Worm (Caenorhabditis elegans) whole organism, L4 larva: ENCODE data around the gene sri-46.

Experiments
- D1046.2 ChIP-seq: fragments of 200-800 bp; sonication (Bioruptor generic); IDR thresholded peaks from 2 replicates; pipeline ENCODE4 v1.3.6; 2022; ENCODE audit warnings: missing genetic modification characterization, missing compliant biosample characterization
- F26F4.8 ChIP-seq: fragments of 200-800 bp; sonication (Bioruptor generic); conservative IDR thresholded peaks from 2 replicates; pipeline ENCODE4 v1.3.6; 2022; ENCODE audit warnings: missing genetic modification characterization, missing compliant biosample characterization
- F44E2.7 ChIP-seq: fragments of 200-800 bp; sonication (Bioruptor generic); IDR thresholded peaks from 2 replicates; pipeline ENCODE4 v2.1.2; 2022; ENCODE audit warnings: missing genetic modification characterization, missing compliant biosample characterization
- T26A8.4 ChIP-seq: fragments of 200-800 bp; sonication (Bioruptor generic); IDR thresholded peaks from 2 replicates; pipeline ENCODE4 v1.3.6; 2022; ENCODE audit warnings: missing genetic modification characterization, missing compliant biosample characterization
- Y105C5A.15 ChIP-seq: fragments of 200-800 bp; sonication (Bioruptor generic); IDR thresholded peaks from 2 replicates; pipeline ENCODE4 v1.3.6; 2022; ENCODE audit warnings: missing genetic modification characterization, missing compliant biosample characterization
- Y48G9A.11 ChIP-seq: fragments of 200-800 bp; sonication (Bioruptor generic); IDR thresholded peaks from 2 replicates; pipeline ENCODE4 v1.3.6; 2022; ENCODE audit warnings: missing genetic modification reagents, missing genetic modification characterization, missing compliant biosample characterization
- Y75B8A.6 ChIP-seq: fragments of 200-800 bp; sonication (Bioruptor generic); IDR thresholded peaks from 2 replicates; pipeline ENCODE4 v1.3.6; 2022; ENCODE audit warnings: missing genetic modification reagents, missing genetic modification characterization, missing compliant biosample characterization
- arid-1 ChIP-seq: fragments of 200-800 bp; sonication (Bioruptor generic); conservative IDR thresholded peaks from 2 replicates; pipeline ENCODE4 v1.3.6; 2022; ENCODE audit warnings: missing genetic modification reagents, missing genetic modification characterization, missing compliant biosample characterization
- ceh-44 ChIP-seq: fragments of 200-800 bp; sonication (Bioruptor generic); IDR thresholded peaks from 2 replicates; pipeline ENCODE4 v1.3.6; 2022; ENCODE audit warnings: missing genetic modification reagents, missing genetic modification characterization, missing compliant biosample characterization
- ceh-62 ChIP-seq: sonication (generic microtip); optimal IDR thresholded peaks from 2 replicates; lab custom pipeline; 2017; ENCODE audit warnings: missing biosample characterization, missing genetic modification characterization
- dmd-6 ChIP-seq: fragments of 200-800 bp; sonication (Bioruptor generic); IDR thresholded peaks from 2 replicates; pipeline ENCODE4 v1.3.6; 2022; ENCODE audit warnings: missing genetic modification reagents, missing genetic modification characterization, missing compliant biosample characterization
- dmd-8 ChIP-seq: fragments of 200-800 bp; sonication (Bioruptor generic); IDR thresholded peaks from 2 replicates; pipeline ENCODE4 v1.3.6; 2022; ENCODE audit warnings: missing genetic modification characterization, missing compliant biosample characterization
- dmd-9 ChIP-seq: fragments of 200-800 bp; sonication (Bioruptor generic); IDR thresholded peaks from 2 replicates; pipeline ENCODE4 v1.3.6; 2022; ENCODE audit warnings: missing genetic modification reagents, missing genetic modification characterization, missing compliant biosample characterization
- egl-43 ChIP-seq: fragments of 200-800 bp; sonication (Bioruptor generic); IDR thresholded peaks from 2 replicates; pipeline ENCODE4 v1.3.6; 2022; ENCODE audit warnings: missing genetic modification reagents, missing genetic modification characterization, missing compliant biosample characterization
- lim-7 ChIP-seq: fragments of 200-800 bp; sonication (Bioruptor generic); IDR thresholded peaks from 2 replicates; pipeline ENCODE4 v1.3.6; 2022; ENCODE audit warnings: missing genetic modification characterization, missing compliant biosample characterization
- lin-1 ChIP-seq: fragments of 200-800 bp; sonication (Bioruptor generic); IDR thresholded peaks from 2 replicates; pipeline ENCODE4 v1.3.6; 2022; ENCODE audit warnings: missing genetic modification reagents, missing genetic modification characterization, missing compliant biosample characterization
- madf-5 ChIP-seq, 2 experiments: fragments of 200-800 bp; sonication (Bioruptor generic); IDR thresholded peaks; 2 replicates each; pipeline ENCODE4 v1.3.6; 2022; ENCODE audit warnings: missing compliant biosample characterization in 2 of 2, missing genetic modification characterization in 2 of 2
- madf-9 ChIP-seq: fragments of 200-800 bp; sonication (Bioruptor generic); conservative IDR thresholded peaks from 2 replicates; pipeline ENCODE4 v1.3.6; 2022; ENCODE audit warnings: missing genetic modification reagents, missing genetic modification characterization, missing compliant biosample characterization
- mdt-29 ChIP-seq: fragments of 200-800 bp; sonication (Bioruptor generic); IDR thresholded peaks from 2 replicates; pipeline ENCODE4 v1.3.6; 2022; ENCODE audit warnings: missing genetic modification reagents, missing genetic modification characterization, missing compliant biosample characterization
- mxl-2 ChIP-seq: fragments of 200-800 bp; sonication (Bioruptor generic); conservative IDR thresholded peaks from 2 replicates; pipeline ENCODE4 v1.3.6; 2022; ENCODE audit warnings: missing genetic modification reagents, missing genetic modification characterization, missing compliant biosample characterization
- nhr-42 ChIP-seq: fragments of 200-800 bp; sonication (Bioruptor generic); IDR thresholded peaks from 2 replicates; pipeline ENCODE4 v1.3.6; 2022; ENCODE audit warnings: missing genetic modification characterization, missing compliant biosample characterization
- php-3 ChIP-seq: fragments of 200-800 bp; sonication (Bioruptor generic); IDR thresholded peaks from 2 replicates; pipeline ENCODE4 v1.3.6; 2022; ENCODE audit warnings: missing genetic modification reagents, missing genetic modification characterization, missing compliant biosample characterization
- set-16 ChIP-seq: fragments of 200-800 bp; sonication (Bioruptor generic); IDR thresholded peaks from 2 replicates; pipeline ENCODE4 v1.3.6; 2022; ENCODE audit warnings: missing genetic modification reagents, missing genetic modification characterization, missing compliant biosample characterization
- snpc-1.2 ChIP-seq: fragments of 200-800 bp; sonication (Bioruptor generic); IDR thresholded peaks from 2 replicates; pipeline ENCODE4 v1.3.6; 2022; ENCODE audit warnings: missing genetic modification reagents, missing genetic modification characterization, missing compliant biosample characterization
- tag-97 ChIP-seq: fragments of 200-800 bp; sonication (Bioruptor generic); IDR thresholded peaks from 2 replicates; pipeline ENCODE4 v1.3.6; 2022; ENCODE audit warnings: missing genetic modification characterization, missing compliant biosample characterization
- tra-1 ChIP-seq: fragments of 200-800 bp; sonication (Bioruptor generic); IDR thresholded peaks from 2 replicates; pipeline ENCODE4 v1.3.6; 2022; ENCODE audit warnings: missing genetic modification reagents, missing genetic modification characterization, missing compliant biosample characterization
- unc-39 ChIP-seq: sonication (generic microtip); optimal IDR thresholded peaks from 2 replicates; lab custom pipeline; 2017; ENCODE audit warnings: missing biosample characterization, missing genetic modification characterization
- vab-7 ChIP-seq: fragments of 200-800 bp; sonication (Bioruptor generic); IDR thresholded peaks from 2 replicates; pipeline ENCODE4 v1.3.6; 2022; ENCODE audit warnings: missing genetic modification reagents, missing genetic modification characterization, missing compliant biosample characterization
- zfp-3 ChIP-seq: fragments of 200-800 bp; sonication (Bioruptor generic); conservative IDR thresholded peaks from 2 replicates; pipeline ENCODE4 v1.3.6; 2022; ENCODE audit warnings: missing genetic modification reagents, missing genetic modification characterization, missing compliant biosample characterization

sri-46 gene

ce11 chrII:696776-697532, 26.0 kb upstream of the sri-46 start:
- TF ChIP-seq tra-1: 0 out of 2 replicates have a peak, but pooled peaks have one; percentile 7
- TF ChIP-seq T26A8.4 (GFP tag; lab: Robert Waterston, UW): peak; percentile 53; the same call in 1 of the 2 replicates
- peak; percentile 54; the same call in 1 of the 2 replicates for TF ChIP-seq arid-1 (GFP tag; lab: Robert Waterston, UW)
- TF ChIP-seq mdt-29 (GFP tag; lab: Robert Waterston, UW): peak; percentile 55; the same call in 1 of the 2 replicates
- TF ChIP-seq madf-5 (GFP tag; IDR thresholded peaks at IDR 0.05; lab: Robert Waterston, UW): peak; percentile 81 to 89; a peak in 3 of 4 replicates
- peak; percentile 17; the same call in 1 of the 2 replicates for TF ChIP-seq Y48G9A.11
- peak; percentile 63; the same call in 1 of the 2 replicates for TF ChIP-seq ceh-44 (GFP tag; lab: Robert Waterston, UW)
- peak; percentile 77; the same call in 1 of the 2 replicates for TF ChIP-seq Y105C5A.15
- TF ChIP-seq lim-7: peak; percentile 87
- peak; percentile 50; the same call in 1 of the 2 replicates for TF ChIP-seq mxl-2 (GFP tag; lab: Robert Waterston, UW)
- peak; percentile 75 for TF ChIP-seq egl-43 (GFP tag; lab: Robert Waterston, UW)
- 0 out of 2 replicates have a peak, but pooled peaks have one; percentile 20 for TF ChIP-seq zfp-3 (GFP tag; lab: Robert Waterston, UW)
- TF ChIP-seq madf-9 (GFP tag; lab: Robert Waterston, UW): peak; percentile 69
- TF ChIP-seq Y75B8A.6: peak; percentile 59; the same call in 1 of the 2 replicates
- TF ChIP-seq F44E2.7 (GFP tag; lab: Robert Waterston, UW): peak; percentile 83
- TF ChIP-seq nhr-42: peak; percentile 64; the same call in 1 of the 2 replicates
- TF ChIP-seq F26F4.8 (GFP tag; lab: Robert Waterston, UW): peak; percentile 85; the same call in 1 of the 2 replicates
- peak; percentile 91 for TF ChIP-seq set-16 (GFP tag; lab: Robert Waterston, UW)
- TF ChIP-seq D1046.2 (GFP tag; lab: Robert Waterston, UW): peak; percentile 77; the same call in 1 of the 2 replicates
- TF ChIP-seq dmd-6 (GFP tag; lab: Robert Waterston, UW): peak; percentile 16; the same call in 1 of the 2 replicates
- 0 out of 2 replicates have a peak, but pooled peaks have one; percentile 36 for TF ChIP-seq snpc-1.2 (GFP tag; lab: Robert Waterston, UW)
- TF ChIP-seq dmd-8 (GFP tag; lab: Robert Waterston, UW): peak; percentile 73; the same call in 1 of the 2 replicates

- TF ChIP-seq dmd-9 (GFP tag; lab: Robert Waterston, UW) (peak; percentile 65; the same call in 1 of the 2 replicates), mxl-2 (GFP tag; lab: Robert Waterston, UW) (0 out of 2 replicates have a peak, but pooled peaks have one; percentile 47), lin-1 (0 out of 2 replicates have a peak, but pooled peaks have one; percentile 35), php-3 (GFP tag; lab: Robert Waterston, UW) (peak; percentile 50), arid-1 (GFP tag; lab: Robert Waterston, UW) (0 out of 2 replicates have a peak, but pooled peaks have one; percentile 19), tag-97 (GFP tag; lab: Robert Waterston, UW) (peak; percentile 74; the same call in 1 of the 2 replicates), F44E2.7 (GFP tag; lab: Robert Waterston, UW) (peak; percentile 89; the same call in 1 of the 2 replicates), vab-7 (peak; percentile 36; the same call in 1 of the 2 replicates), dmd-8 (GFP tag; lab: Robert Waterston, UW) (peak; percentile 86; the same call in 1 of the 2 replicates), madf-5 (GFP tag; IDR thresholded peaks at IDR 0.05; lab: Robert Waterston, UW) (peak; percentile 70 to 92; a peak in 3 of 4 replicates), lim-7 (peak; percentile 73), ceh-44 (GFP tag; lab: Robert Waterston, UW) (peak; percentile 52; the same call in 1 of the 2 replicates), madf-9 (GFP tag; lab: Robert Waterston, UW) (peak; percentile 49; the same call in 1 of the 2 replicates), set-16 (GFP tag; lab: Robert Waterston, UW) (peak; percentile 66), D1046.2 (GFP tag; lab: Robert Waterston, UW) (0 out of 2 replicates have a peak, but pooled peaks have one; percentile 54), F26F4.8 (GFP tag; lab: Robert Waterston, UW) (0 out of 2 replicates have a peak, but pooled peaks have one; percentile 63), mdt-29 (GFP tag; lab: Robert Waterston, UW) (peak; percentile 68; the same call in 1 of the 2 replicates), snpc-1.2 (GFP tag; lab: Robert Waterston, UW) (0 out of 2 replicates have a peak, but pooled peaks have one; percentile 54), egl-43 (GFP tag; lab: Robert Waterston, UW) (peak; percentile 86)
Measured at ce11 chrII:695079-695478, 24.2 kb upstream of the sri-46 start.

- TF ChIP-seq unc-39: no peak
Measured at ce11 chrII:691550-691949, 20.6 kb upstream of the sri-46 start, which contains the start of gene T02H6.3. Gene T02H6.3, plus strand, starts transcription at chrII:691850.

ce11 chrII:689749-690148, 18.8 kb upstream of the sri-46 start, which contains the start of gene T02H6.4:
Gene T02H6.4, plus strand, starts transcription at chrII:690049.
- TF ChIP-seq madf-5 (GFP tag; IDR thresholded peaks at IDR 0.05; lab: Robert Waterston, UW) (0 out of 4 replicates have a peak, but pooled peaks of 1 of the 2 experiments have one; percentile 9), ceh-62 (no peak)
